Fruit fly (Drosophila melanogaster): ENCODE data around the gene CG12071.
A peak's percentile ranks its signal among the peaks of the same experiment; 100 is the strongest.

CG12071 gene

dm6 chr3R:30912402-30912801 lies 31.6 kb upstream of the CG12071 start, which contains the start of gene Ptx1 (continued):
- TF ChIP-seq CG31224 (GFP tag; IDR thresholded peaks at IDR 0.05) (no peak), Doc2 (GFP tag; IDR thresholded peaks at IDR 0.05) (no peak), CG32772 (GFP tag; IDR thresholded peaks at IDR 0.05) (no peak), CG7786 (GFP tag; optimal IDR thresholded peaks at IDR 0.05) (no peak), rib (GFP tag; IDR thresholded peaks at IDR 0.05) (0 out of 2 replicates have a peak, but pooled peaks have one; percentile 31), bowl (GFP tag; IDR thresholded peaks at IDR 0.05) (no peak; the same call in 1 of the 2 replicates), CG11085 (GFP tag; IDR thresholded peaks at IDR 0.05) (no peak), CG2712 (tag; optimal IDR thresholded peaks at IDR 0.05) (peak; percentile 30), pita (GFP tag; optimal IDR thresholded peaks at IDR 0.05) (no peak), CG14860 (GFP tag; IDR thresholded peaks at IDR 0.05; ENCODE audit: partially characterized antibody) (peak; percentile 40; the same call in 1 of the 3 replicates), kah (GFP tag; optimal IDR thresholded peaks at IDR 0.05) (no peak), CG17359 (tag; optimal IDR thresholded peaks at IDR 0.05) (no peak), Mes4 (GFP tag; optimal IDR thresholded peaks at IDR 0.05) (no peak), Dp (GFP tag; optimal IDR thresholded peaks at IDR 0.05) (no peak), CG5245 (GFP tag; optimal IDR thresholded peaks at IDR 0.05) (no peak), unc-4 (GFP tag; IDR thresholded peaks at IDR 0.05; ENCODE audit: partially characterized antibody) (peak; percentile 34; the same call in 1 of the 2 replicates), CG17328 (GFP tag; IDR thresholded peaks at IDR 0.05) (0 out of 2 replicates have a peak, but pooled peaks have one; percentile 17), Max (GFP tag; optimal IDR thresholded peaks at IDR 0.05) (no peak), tll (GFP tag; optimal IDR thresholded peaks at IDR 0.05) (peak; percentile 42 to 89), CG4282 (GFP tag; optimal IDR thresholded peaks at IDR 0.05) (no peak), Sox100B (GFP tag; optimal IDR thresholded peaks at IDR 0.05) (no peak), CG10543 (GFP tag; optimal IDR thresholded peaks at IDR 0.05) (peak; percentile 39), Bgb (GFP tag; IDR thresholded peaks at IDR 0.05; ENCODE audit: partially characterized antibody) (peak; percentile 55), zf30C (GFP tag; optimal IDR thresholded peaks at IDR 0.05) (peak; percentile 2), Deaf1 (tag; optimal IDR thresholded peaks at IDR 0.05) (peak; percentile 69), pho (GFP tag; optimal IDR thresholded peaks at IDR 0.05) (peak; percentile 17), CG33213 (GFP tag; optimal IDR thresholded peaks at IDR 0.05) (no peak), dysf (GFP tag; IDR thresholded peaks at IDR 0.05) (no peak), exex (tag; optimal IDR thresholded peaks at IDR 0.05) (no peak), Lhr (GFP tag; optimal IDR thresholded peaks at IDR 0.05) (no peak), maf-S (GFP tag; optimal IDR thresholded peaks at IDR 0.05) (no peak), sima (GFP tag; optimal IDR thresholded peaks at IDR 0.05) (no peak), Jarid2 (GFP tag; optimal IDR thresholded peaks at IDR 0.05) (peak; percentile 84), Myb (GFP tag; optimal IDR thresholded peaks at IDR 0.05) (no peak), CG2116 (GFP tag; optimal IDR thresholded peaks at IDR 0.05) (no peak), CG10267 (tag; optimal IDR thresholded peaks at IDR 0.05) (no peak), CG32532 (GFP tag; IDR thresholded peaks at IDR 0.05) (peak; percentile 35; the same call in 1 of the 2 replicates), Med (GFP tag) (peak; percentile 78), Ravus (GFP tag; IDR thresholded peaks at IDR 0.05) (no peak), shn (GFP tag; optimal IDR thresholded peaks at IDR 0.05) (no peak), zen2 (GFP tag; IDR thresholded peaks at IDR 0.05; ENCODE audit: partially characterized antibody) (0 out of 3 replicates have a peak, but pooled peaks have one; percentile 57), CG18476 (GFP tag; optimal IDR thresholded peaks at IDR 0.05) (no peak), lilli (GFP tag; optimal IDR thresholded peaks at IDR 0.05) (no peak), HLH54F (GFP tag; optimal IDR thresholded peaks at IDR 0.05) (no peak), bcd (GFP tag; optimal IDR thresholded peaks at IDR 0.05) (no peak), CG12155 (GFP tag; optimal IDR thresholded peaks at IDR 0.05) (peak; percentile 100), p53 (GFP tag; optimal IDR thresholded peaks at IDR 0.05) (no peak), chm (GFP tag; IDR thresholded peaks at IDR 0.05) (0 out of 2 replicates have a peak, but pooled peaks have one; percentile 37), sqz (GFP tag; optimal IDR thresholded peaks at IDR 0.05) (no peak), Fer2 (tag; optimal IDR thresholded peaks at IDR 0.05) (no peak), NC2β (GFP tag; optimal IDR thresholded peaks at IDR 0.05) (no peak)
